Fruit fly (Drosophila melanogaster): ENCODE measurements around the gene Rack1.

DNA sequence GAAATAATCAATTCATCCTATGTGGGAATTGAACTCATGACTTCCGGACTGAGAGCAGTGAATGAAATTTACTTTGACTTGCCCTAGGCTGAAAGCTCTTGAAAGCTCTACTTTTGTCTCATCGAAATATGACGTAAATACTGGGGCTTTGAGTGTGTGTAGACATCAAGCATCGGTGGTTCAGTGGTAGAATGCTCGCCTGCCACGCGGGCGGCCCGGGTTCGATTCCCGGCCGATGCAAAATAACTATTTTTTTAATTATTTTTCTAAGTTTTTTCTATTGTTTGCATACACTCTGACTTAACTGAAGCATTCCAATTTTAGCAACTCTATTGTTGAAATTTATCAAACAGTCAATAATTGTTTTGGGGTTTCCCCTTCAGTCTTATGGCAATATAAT lies 45.6 kb upstream of the Rack1 start:
- TF ChIP-seq usp (GFP tag; optimal IDR thresholded peaks at IDR 0.05) (no peak), EcR (GFP tag; optimal IDR thresholded peaks at IDR 0.05) (no peak)

Measured in whole organism.